Fruit fly (Drosophila melanogaster) whole organism, prepupa: ENCODE data around the gene tefu.
A peak's percentile ranks its signal among the peaks of the same experiment; 100 is the strongest.

Experiments
- Blimp-1 ChIP-seq: fragments of 200-800 bp; sonication (Bioruptor generic); optimal IDR thresholded peaks from 3 replicates; lab custom pipeline; 2017; ENCODE audit warnings: missing biosample characterization, missing genetic modification characterization, mild to moderate bottlenecking, moderate library complexity, missing genetic modification reagents
- CG10631 ChIP-seq: fragments of 200-800 bp; sonication (Bioruptor generic); optimal IDR thresholded peaks from 2 replicates; lab custom pipeline; 2016; ENCODE audit warnings: missing biosample characterization, missing genetic modification characterization
- CG10669 ChIP-seq: fragments of 200-800 bp; sonication (Bioruptor generic); optimal IDR thresholded peaks from 3 replicates; lab custom pipeline; 2018; ENCODE audit warnings: missing biosample characterization, mild to moderate bottlenecking, missing genetic modification characterization, moderate library complexity
- CG11294 ChIP-seq: fragments of 200-800 bp; sonication (Bioruptor generic); IDR thresholded peaks from 2 replicates; pipeline ENCODE4 v1.3.6; 2022; ENCODE audit warnings: missing biosample characterization, missing genetic modification characterization
- CG11762 ChIP-seq: fragments of 200-800 bp; sonication (Bioruptor generic); optimal IDR thresholded peaks from 3 replicates; lab custom pipeline; 2016; ENCODE audit warnings: missing biosample characterization, missing genetic modification characterization; ENCODE audit not compliant: insufficient read depth
- CG15336 ChIP-seq: fragments of 200-800 bp; sonication (Bioruptor generic); IDR thresholded peaks from 2 replicates; pipeline ENCODE4 v1.3.6; 2022; ENCODE audit warnings: missing biosample characterization, missing genetic modification characterization
- CG1621 ChIP-seq: fragments of 200-800 bp; sonication (Bioruptor generic); optimal IDR thresholded peaks from 3 replicates; lab custom pipeline; 2018; ENCODE audit warnings: missing biosample characterization, mild to moderate bottlenecking, missing genetic modification characterization
- CG16779 ChIP-seq: fragments of 200-800 bp; sonication (Bioruptor generic); optimal IDR thresholded peaks from 3 replicates; lab custom pipeline; 2017; ENCODE audit warnings: missing biosample characterization, mild to moderate bottlenecking, missing genetic modification characterization
- CG3032 ChIP-seq: fragments of 200-800 bp; optimal IDR thresholded peaks from 2 replicates; lab custom pipeline; 2019; ENCODE audit warnings: missing biosample characterization, mild to moderate bottlenecking, missing genetic modification characterization, moderate library complexity
- CG31627 ChIP-seq: fragments of 200-800 bp; sonication (Bioruptor generic); optimal IDR thresholded peaks from 3 replicates; lab custom pipeline; 2016; ENCODE audit warnings: missing biosample characterization, missing genetic modification characterization
- CG32006 ChIP-seq: fragments of 200-800 bp; sonication (Bioruptor generic); optimal IDR thresholded peaks from 3 replicates; lab custom pipeline; 2017; ENCODE audit warnings: missing biosample characterization, mild to moderate bottlenecking, missing genetic modification characterization
- CG34406 ChIP-seq: fragments of 200-800 bp; sonication (Bioruptor generic); optimal IDR thresholded peaks from 3 replicates; lab custom pipeline; 2016; ENCODE audit warnings: missing biosample characterization, missing genetic modification characterization
- CG3919 ChIP-seq: fragments of 200-800 bp; sonication (Bioruptor generic); optimal IDR thresholded peaks from 3 replicates; lab custom pipeline; 2016; ENCODE audit warnings: missing biosample characterization, missing genetic modification characterization
- CG6163 ChIP-seq: fragments of 200-800 bp; sonication (Bioruptor generic); IDR thresholded peaks from 3 replicates; pipeline ENCODE4 v1.3.6; 2022; ENCODE audit warnings: missing biosample characterization, missing genetic modification characterization
- CG6276 ChIP-seq: fragments of 200-800 bp; sonication (Bioruptor generic); optimal IDR thresholded peaks from 2 replicates; lab custom pipeline; 2017; ENCODE audit warnings: missing biosample characterization, mild to moderate bottlenecking, missing genetic modification characterization
- CG6808 ChIP-seq: fragments of 200-800 bp; sonication (Bioruptor generic); optimal IDR thresholded peaks from 3 replicates; lab custom pipeline; 2017; ENCODE audit warnings: missing biosample characterization, missing genetic modification characterization, mild to moderate bottlenecking, moderate library complexity, missing genetic modification reagents
- CG7368 ChIP-seq: fragments of 200-800 bp; sonication (Bioruptor generic); optimal IDR thresholded peaks from 3 replicates; lab custom pipeline; 2016; ENCODE audit warnings: missing biosample characterization, missing genetic modification characterization
- CG8632 ChIP-seq: fragments of 200-800 bp; sonication (Bioruptor generic); optimal IDR thresholded peaks from 3 replicates; lab custom pipeline; 2016; ENCODE audit warnings: missing biosample characterization, missing genetic modification characterization
- CG9139 ChIP-seq: fragments of 200-800 bp; sonication (Bioruptor generic); optimal IDR thresholded peaks from 3 replicates; lab custom pipeline; 2017; ENCODE audit warnings: missing biosample characterization, mild to moderate bottlenecking, missing genetic modification characterization
- Eip78C ChIP-seq: fragments of 200-800 bp; sonication (Bioruptor generic); peaks from one replicate; lab custom pipeline; 2016; ENCODE audit warnings: missing biosample characterization, missing genetic modification characterization
- Eip93F ChIP-seq: fragments of 200-800 bp; sonication (Bioruptor generic); optimal IDR thresholded peaks from 2 replicates; lab custom pipeline; 2016; ENCODE audit warnings: missing biosample characterization, mild to moderate bottlenecking, missing genetic modification characterization
- Ets21C ChIP-seq: fragments of 200-800 bp; sonication (Bioruptor generic); optimal IDR thresholded peaks from 3 replicates; lab custom pipeline; 2016; ENCODE audit warnings: missing biosample characterization, missing genetic modification characterization
- Ets96B ChIP-seq: fragments of 200-800 bp; optimal IDR thresholded peaks from 2 replicates; lab custom pipeline; 2019; ENCODE audit warnings: missing biosample characterization, mild to moderate bottlenecking, missing genetic modification characterization, moderate library complexity
- Gug ChIP-seq: fragments of 200-800 bp; sonication (Bioruptor generic); IDR thresholded peaks from 2 replicates; pipeline ENCODE4 v1.3.6; 2022; ENCODE audit warnings: missing biosample characterization, missing genetic modification characterization
- Hr38 ChIP-seq: sonication (Bioruptor generic); optimal IDR thresholded peaks from 2 replicates; lab custom pipeline; 2016; ENCODE audit warnings: missing biosample characterization, missing genetic modification characterization
- Hr4 ChIP-seq: fragments of 200-800 bp; sonication (Bioruptor generic); optimal IDR thresholded peaks from 3 replicates; lab custom pipeline; 2016; ENCODE audit warnings: missing biosample characterization, missing genetic modification characterization
- Lpt ChIP-seq: fragments of 200-800 bp; sonication (Bioruptor generic); optimal IDR thresholded peaks from 3 replicates; lab custom pipeline; 2016; ENCODE audit warnings: missing biosample characterization, missing genetic modification characterization
- Met ChIP-seq: fragments of 200-800 bp; sonication (Bioruptor generic); optimal IDR thresholded peaks from 3 replicates; lab custom pipeline; 2016; ENCODE audit warnings: missing biosample characterization, missing genetic modification characterization
- OdsH ChIP-seq: fragments of 200-800 bp; sonication (Bioruptor generic); optimal IDR thresholded peaks from 3 replicates; lab custom pipeline; 2016; ENCODE audit warnings: missing biosample characterization, missing genetic modification characterization
- Smox ChIP-seq: fragments of 200-800 bp; sonication (Bioruptor generic); optimal IDR thresholded peaks from 3 replicates; lab custom pipeline; 2016; ENCODE audit warnings: missing biosample characterization, missing genetic modification characterization
- Sox102F ChIP-seq: fragments of 200-800 bp; sonication (Bioruptor generic); optimal IDR thresholded peaks from 2 replicates; lab custom pipeline; 2016; ENCODE audit warnings: missing biosample characterization, mild to moderate bottlenecking, missing genetic modification characterization
- Sox14 ChIP-seq: fragments of 200-800 bp; sonication (Bioruptor generic); optimal IDR thresholded peaks from 3 replicates; lab custom pipeline; 2016; ENCODE audit warnings: missing biosample characterization, missing genetic modification characterization
- Sox15 ChIP-seq: fragments of 200-800 bp; sonication (Bioruptor generic); optimal IDR thresholded peaks from 3 replicates; lab custom pipeline; 2016; ENCODE audit warnings: missing biosample characterization, missing genetic modification characterization
- achi ChIP-seq: fragments of 200-800 bp; sonication (Bioruptor generic); optimal IDR thresholded peaks from 3 replicates; lab custom pipeline; 2016; ENCODE audit warnings: missing biosample characterization, missing genetic modification characterization
- acj6 ChIP-seq: fragments of 200-800 bp; sonication (Bioruptor generic); optimal IDR thresholded peaks from 3 replicates; lab custom pipeline; 2016; ENCODE audit warnings: missing biosample characterization, missing genetic modification characterization
- cyc ChIP-seq: fragments of 200-800 bp; sonication (Bioruptor generic); optimal IDR thresholded peaks from 3 replicates; lab custom pipeline; 2016; ENCODE audit warnings: missing biosample characterization, missing genetic modification characterization
- dac ChIP-seq: fragments of 200-800 bp; sonication (Bioruptor generic); optimal IDR thresholded peaks from 2 replicates; lab custom pipeline; 2017; ENCODE audit warnings: missing biosample characterization, mild to moderate bottlenecking, missing genetic modification characterization
- dsx ChIP-seq: fragments of 200-800 bp; optimal IDR thresholded peaks from 3 replicates; lab custom pipeline; 2019; ENCODE audit warnings: missing biosample characterization, mild to moderate bottlenecking, missing genetic modification characterization, moderate library complexity; ENCODE audit not compliant: poor library complexity, severe bottlenecking
- esn ChIP-seq: fragments of 200-800 bp; sonication (Bioruptor generic); optimal IDR thresholded peaks from 2 replicates; lab custom pipeline; 2016; ENCODE audit warnings: missing biosample characterization, mild to moderate bottlenecking, missing genetic modification characterization, moderate library complexity
- fd85E ChIP-seq: fragments of 200-800 bp; sonication (Bioruptor generic); optimal IDR thresholded peaks from 3 replicates; lab custom pipeline; 2016; ENCODE audit warnings: missing biosample characterization, missing genetic modification characterization
- fkh ChIP-seq: fragments of 200-800 bp; sonication (Bioruptor generic); optimal IDR thresholded peaks from 3 replicates; lab custom pipeline; 2017; ENCODE audit warnings: missing biosample characterization, mild to moderate bottlenecking, missing genetic modification characterization, moderate library complexity
- lz ChIP-seq: fragments of 200-800 bp; sonication (Bioruptor generic); optimal IDR thresholded peaks from 3 replicates; lab custom pipeline; 2016; ENCODE audit warnings: missing biosample characterization, missing genetic modification characterization
- net ChIP-seq: fragments of 200-800 bp; sonication (Bioruptor generic); optimal IDR thresholded peaks from 3 replicates; lab custom pipeline; 2016; ENCODE audit warnings: missing biosample characterization, missing genetic modification characterization
- pdm3 ChIP-seq: fragments of 200-800 bp; sonication (Bioruptor generic); optimal IDR thresholded peaks from 3 replicates; lab custom pipeline; 2016; ENCODE audit warnings: missing biosample characterization, missing genetic modification characterization
- salr ChIP-seq, 2 experiments: fragments of 200-800 bp; sonication (Bioruptor generic); optimal IDR thresholded peaks; 3 replicates each; lab custom pipeline; 2016 to 2018; ENCODE audit warnings: missing biosample characterization in 2 of 2, missing genetic modification characterization in 2 of 2, mild to moderate bottlenecking in 1 of 2
- spab ChIP-seq: fragments of 200-800 bp; sonication (Bioruptor generic); optimal IDR thresholded peaks from 2 replicates; lab custom pipeline; 2017; ENCODE audit warnings: missing biosample characterization, mild to moderate bottlenecking, missing genetic modification characterization, missing genetic modification reagents
- ss ChIP-seq, 2 experiments: fragments of 200-800 bp; sonication (Bioruptor generic); optimal IDR thresholded peaks; 2 replicates in 1 of 2; 3 replicates in 1 of 2; lab custom pipeline; 2017 to 2018; ENCODE audit warnings: mild to moderate bottlenecking in 2 of 2, missing biosample characterization in 2 of 2, missing genetic modification characterization in 2 of 2, moderate library complexity in 1 of 2
- svp ChIP-seq: fragments of 200-800 bp; sonication (Bioruptor generic); peaks from one replicate; lab custom pipeline; 2016; ENCODE audit warnings: missing biosample characterization, missing genetic modification characterization
- topi ChIP-seq: fragments of 200-800 bp; sonication (Bioruptor generic); optimal IDR thresholded peaks from 3 replicates; lab custom pipeline; 2016; ENCODE audit warnings: missing biosample characterization, missing genetic modification characterization
- vri ChIP-seq: fragments of 200-800 bp; sonication (Bioruptor generic); optimal IDR thresholded peaks from 3 replicates; lab custom pipeline; 2016; ENCODE audit warnings: missing biosample characterization, mild to moderate bottlenecking, missing genetic modification characterization

Gene tefu

dm6 chr3R:15242186-15243045, at the start of gene tefu, which contains the start of gene Hsc70-4:
Gene tefu (minus strand): TSS chr3R:15242236.
Gene Hsc70-4 (plus strand): TSS chr3R:15242687.
- TF ChIP-seq CG9139 (GFP tag; lab: Kevin White, UChicago) (no peak), CG1621 (tag; lab: Kevin White, UChicago) (no peak), fkh (GFP tag; lab: Kevin White, UChicago) (no peak), CG16779 (tag; lab: Kevin White, UChicago) (peak; percentile 6), Sox14 (GFP tag; lab: Kevin White, UChicago) (no peak), Eip78C (no peak), CG10669 (GFP tag; lab: Kevin White, UChicago) (no peak), CG6163 (GFP tag; lab: Robert Waterston, UW) (peak; percentile 75; the same call in 2 of the 3 replicates), Hr38 (GFP tag; lab: Kevin White, UChicago) (no peak), CG3032 (tag; lab: Kevin White, UChicago) (peak; percentile 85), CG7368 (GFP tag; lab: Kevin White, UChicago) (no peak), dsx (peak; percentile 38), topi (GFP tag; lab: Kevin White, UChicago) (no peak), Lpt (no peak), CG6276 (GFP tag; lab: Kevin White, UChicago) (no peak), pdm3 (GFP tag; lab: Kevin White, UChicago) (no peak), CG6808 (GFP tag; lab: Kevin White, UChicago) (no peak), CG15336 (no peak), Sox15 (GFP tag; lab: Kevin White, UChicago) (peak; percentile 81), spab (GFP tag; lab: Kevin White, UChicago) (no peak), salr (GFP tag; optimal IDR thresholded peaks at IDR 0.05; lab: Kevin White, UChicago) (peak in 1 of 2 experiments; percentile 60), CG11294 (GFP tag; lab: Robert Waterston, UW) (peak; percentile 67), fd85E (GFP tag; lab: Kevin White, UChicago) (no peak), Sox102F (no peak), cyc (GFP tag; lab: Kevin White, UChicago) (peak; percentile 80), Blimp-1 (GFP tag; lab: Kevin White, UChicago) (peak; percentile 1), esn (GFP tag; lab: Kevin White, UChicago) (peak; percentile 71), lz (GFP tag; lab: Kevin White, UChicago) (peak; percentile 74), CG32006 (GFP tag; lab: Kevin White, UChicago) (no peak), Ets21C (GFP tag; lab: Kevin White, UChicago) (peak; percentile 81), OdsH (no peak), CG8632 (GFP tag; lab: Kevin White, UChicago) (no peak), Gug (GFP tag; lab: Robert Waterston, UW) (peak; percentile 72), Ets96B (tag; lab: Kevin White, UChicago) (no peak), CG34406 (GFP tag; lab: Kevin White, UChicago) (no peak), Met (GFP tag; lab: Kevin White, UChicago) (no peak), net (GFP tag; lab: Kevin White, UChicago) (no peak), Eip93F (GFP tag; lab: Kevin White, UChicago) (peak; percentile 66), Smox (GFP tag; lab: Kevin White, UChicago) (no peak), svp (GFP tag; lab: Kevin White, UChicago) (peak; percentile 71), ss (GFP tag; optimal IDR thresholded peaks at IDR 0.05; lab: Kevin White, UChicago) (no peak), vri (GFP tag; lab: Kevin White, UChicago) (no peak), Hr4 (GFP tag; lab: Kevin White, UChicago) (peak; percentile 76), acj6 (GFP tag; lab: Kevin White, UChicago) (no peak), achi (GFP tag; lab: Kevin White, UChicago) (no peak), CG3919 (no peak), CG31627 (GFP tag; lab: Kevin White, UChicago) (peak; percentile 87), CG11762 (GFP tag; lab: Kevin White, UChicago) (peak; percentile 31), dac (peak; percentile 33), CG10631 (GFP tag; lab: Kevin White, UChicago) (peak; percentile 82)
